Fruit fly (Drosophila melanogaster) whole organism, embryonic: ENCODE results near the gene sff.

ENCODE experiments used
- Adf1 ChIP-seq: fragments of 200-800 bp; sonication (Bioruptor generic); IDR thresholded peaks from 2 replicates; pipeline ENCODE4 v1.3.6; 2022; ENCODE audit warnings: missing biosample characterization, missing genetic modification characterization
- Antp ChIP-seq: fragments of 200-800 bp; sonication (Bioruptor generic); optimal IDR thresholded peaks from 3 replicates; lab custom pipeline; 2016; ENCODE audit warnings: missing biosample characterization, missing genetic modification characterization
- Atf3 ChIP-seq: fragments of 200-800 bp; sonication (Bioruptor generic); optimal IDR thresholded peaks from 3 replicates; lab custom pipeline; 2016; ENCODE audit warnings: missing biosample characterization, missing genetic modification characterization
- CG11560 ChIP-seq: fragments of 200-800 bp; sonication (Bioruptor generic); IDR thresholded peaks from 3 replicates; pipeline ENCODE4 v1.3.6; 2022; ENCODE audit warnings: missing biosample characterization, missing genetic modification characterization
- CG12071 ChIP-seq: fragments of 200-800 bp; sonication (Bioruptor generic); optimal IDR thresholded peaks from 3 replicates; lab custom pipeline; 2018; ENCODE audit warnings: missing biosample characterization, mild to moderate bottlenecking, missing genetic modification characterization
- CG1233 ChIP-seq: fragments of 200-800 bp; sonication (Bioruptor generic); optimal IDR thresholded peaks from 4 replicates; lab custom pipeline; 2018; ENCODE audit warnings: missing biosample characterization, mild to moderate bottlenecking, missing genetic modification characterization
- CG13287 ChIP-seq: fragments of 200-800 bp; sonication (Bioruptor generic); IDR thresholded peaks from 2 replicates; pipeline ENCODE4 v1.3.6; 2022; ENCODE audit warnings: missing biosample characterization, missing genetic modification characterization; ENCODE audit not compliant: partially characterized antibody
- CG13296 ChIP-seq: fragments of 200-800 bp; sonication (Bioruptor generic); optimal IDR thresholded peaks from 3 replicates; lab custom pipeline; 2018; ENCODE audit warnings: missing biosample characterization, mild to moderate bottlenecking, missing genetic modification characterization
- CG14710 ChIP-seq: fragments of 200-800 bp; sonication (Bioruptor generic); optimal IDR thresholded peaks from 3 replicates; lab custom pipeline; 2019; ENCODE audit warnings: missing biosample characterization, mild to moderate bottlenecking, missing genetic modification characterization, moderate library complexity
- CG15269 ChIP-seq: fragments of 200-800 bp; sonication (Bioruptor generic); optimal IDR thresholded peaks from 2 replicates; lab custom pipeline; 2018; ENCODE audit warnings: missing biosample characterization, mild to moderate bottlenecking, missing genetic modification characterization, moderate library complexity
- CG15514 ChIP-seq: fragments of 200-800 bp; sonication (Bioruptor generic); optimal IDR thresholded peaks from 3 replicates; lab custom pipeline; 2017; ENCODE audit warnings: missing biosample characterization, missing genetic modification characterization, mild to moderate bottlenecking, moderate library complexity, missing genetic modification reagents
- CG17612 ChIP-seq: fragments of 200-800 bp; sonication (Bioruptor generic); IDR thresholded peaks from 2 replicates; pipeline ENCODE4 v1.3.6; 2022; ENCODE audit warnings: missing biosample characterization, missing genetic modification characterization
- CG1832 ChIP-seq: fragments of 200-800 bp; sonication (Bioruptor generic); optimal IDR thresholded peaks from 2 replicates; lab custom pipeline; 2017; ENCODE audit warnings: missing biosample characterization, mild to moderate bottlenecking, missing genetic modification characterization, inconsistent platforms
- CG33557 ChIP-seq: fragments of 200-800 bp; sonication (Bioruptor generic); optimal IDR thresholded peaks from 2 replicates; lab custom pipeline; 2019; ENCODE audit warnings: missing biosample characterization, mild to moderate bottlenecking, missing genetic modification characterization, moderate library complexity
- CG4282 ChIP-seq: fragments of 200-800 bp; sonication (Bioruptor generic); optimal IDR thresholded peaks from 2 replicates; lab custom pipeline; 2016; ENCODE audit warnings: missing biosample characterization, missing genetic modification characterization
- CG4617 ChIP-seq: fragments of 200-800 bp; sonication (Bioruptor generic); optimal IDR thresholded peaks from 3 replicates; lab custom pipeline; 2016; ENCODE audit warnings: missing biosample characterization, missing genetic modification characterization, borderline replicate concordance
- Dad ChIP-seq: fragments of 200-800 bp; sonication (Bioruptor generic); optimal IDR thresholded peaks from 3 replicates; lab custom pipeline; 2016; ENCODE audit warnings: missing biosample characterization, missing genetic modification characterization
- Doc2 ChIP-seq: fragments of 200-800 bp; sonication (Bioruptor generic); IDR thresholded peaks from 2 replicates; pipeline ENCODE4 v1.3.6; 2022; ENCODE audit warnings: missing biosample characterization, missing genetic modification characterization
- H2.0 ChIP-seq: fragments of 200-800 bp; sonication (Bioruptor generic); IDR thresholded peaks from 2 replicates; pipeline ENCODE4 v1.3.6; 2022; ENCODE audit warnings: missing biosample characterization, missing genetic modification characterization
- Hand ChIP-seq: fragments of 200-800 bp; sonication (Bioruptor generic); optimal IDR thresholded peaks from 2 replicates; lab custom pipeline; 2017; ENCODE audit warnings: mild to moderate bottlenecking, missing biosample characterization, missing genetic modification reagents, missing genetic modification characterization
- Jarid2 ChIP-seq: fragments of 200-800 bp; sonication (Bioruptor generic); optimal IDR thresholded peaks from 3 replicates; lab custom pipeline; 2017; ENCODE audit warnings: mild to moderate bottlenecking, missing biosample characterization, missing genetic modification reagents, missing genetic modification characterization
- MESR4 ChIP-seq: fragments of 200-800 bp; sonication (Bioruptor generic); optimal IDR thresholded peaks from 2 replicates; lab custom pipeline; 2018; ENCODE audit warnings: missing biosample characterization, mild to moderate bottlenecking, missing genetic modification characterization, moderate library complexity
- Mad ChIP-seq: fragments of 200-800 bp; sonication (Bioruptor generic); optimal IDR thresholded peaks from 2 replicates; lab custom pipeline; 2016; ENCODE audit warnings: missing biosample characterization, missing genetic modification characterization
- NfI ChIP-seq: fragments of 200-800 bp; sonication (Bioruptor generic); optimal IDR thresholded peaks from 3 replicates; lab custom pipeline; 2018; ENCODE audit warnings: missing biosample characterization, mild to moderate bottlenecking, missing genetic modification characterization, moderate library complexity
- Sin3A ChIP-seq: fragments of >200 bp; optimal IDR thresholded peaks from 2 replicates; lab custom pipeline; 2018
- Six4 ChIP-seq: fragments of 200-800 bp; sonication (Bioruptor generic); optimal IDR thresholded peaks from 2 replicates; lab custom pipeline; 2016; ENCODE audit warnings: missing biosample characterization, missing genetic modification characterization
- Sry-δ ChIP-seq: fragments of 200-800 bp; sonication (Bioruptor generic); optimal IDR thresholded peaks from 2 replicates; lab custom pipeline; 2016; ENCODE audit warnings: missing biosample characterization, missing genetic modification characterization
- Taf1 ChIP-seq: fragments of 200-800 bp; sonication (Bioruptor generic); IDR thresholded peaks from 2 replicates; pipeline ENCODE4 v1.3.6; 2022; ENCODE audit warnings: missing biosample characterization, missing genetic modification characterization
- abd-A ChIP-seq: fragments of 200-800 bp; sonication (Bioruptor generic); optimal IDR thresholded peaks from 3 replicates; lab custom pipeline; 2019; ENCODE audit warnings: missing biosample characterization, mild to moderate bottlenecking, missing genetic modification characterization, moderate library complexity
- ash1 ChIP-seq: fragments of 200-800 bp; sonication (Bioruptor generic); optimal IDR thresholded peaks from 2 replicates; lab custom pipeline; 2018; ENCODE audit warnings: missing biosample characterization, mild to moderate bottlenecking, missing genetic modification characterization
- bsh ChIP-seq, 2 experiments: fragments of 200-800 bp; sonication (Bioruptor generic); optimal IDR thresholded peaks; 2 replicates each; lab custom pipeline; 2017 to 2018; ENCODE audit warnings: mild to moderate bottlenecking in 2 of 2, missing biosample characterization in 2 of 2, missing genetic modification characterization in 2 of 2, moderate library complexity in 1 of 2
- cato ChIP-seq: fragments of 200-800 bp; sonication (Bioruptor generic); optimal IDR thresholded peaks from 2 replicates; lab custom pipeline; 2016; ENCODE audit warnings: missing biosample characterization, missing genetic modification characterization, borderline replicate concordance
- cg ChIP-seq: fragments of 200-800 bp; sonication (Bioruptor generic); optimal IDR thresholded peaks from 3 replicates; lab custom pipeline; 2019; ENCODE audit warnings: missing biosample characterization, mild to moderate bottlenecking, missing genetic modification characterization, moderate library complexity
- dpn ChIP-seq, 2 experiments: fragments of 200-800 bp; sonication (Bioruptor generic); optimal IDR thresholded peaks; 3 replicates each; lab custom pipeline; 2016; ENCODE audit warnings: missing biosample characterization in 2 of 2, missing genetic modification characterization in 2 of 2
- dysf ChIP-seq: fragments of 200-800 bp; sonication (Bioruptor generic); IDR thresholded peaks from 3 replicates; pipeline ENCODE4 v1.3.6; 2022; ENCODE audit warnings: missing biosample characterization, missing genetic modification characterization
- fru ChIP-seq: fragments of >200 bp; optimal IDR thresholded peaks from 2 replicates; lab custom pipeline; 2017
- ftz-f1 ChIP-seq: fragments of 200-800 bp; sonication (Bioruptor generic); optimal IDR thresholded peaks from 2 replicates; lab custom pipeline; 2016; ENCODE audit warnings: missing biosample characterization, missing genetic modification characterization
- gcm ChIP-seq: fragments of 200-800 bp; sonication (Bioruptor generic); optimal IDR thresholded peaks from 2 replicates; lab custom pipeline; 2019; ENCODE audit warnings: missing biosample characterization, mild to moderate bottlenecking, missing genetic modification characterization, moderate library complexity
- gfzf ChIP-seq: fragments of 200-800 bp; sonication (Bioruptor generic); optimal IDR thresholded peaks from 2 replicates; lab custom pipeline; 2016; ENCODE audit warnings: missing biosample characterization, mild to moderate bottlenecking, missing genetic modification characterization, moderate library complexity
- grau ChIP-seq: fragments of 200-800 bp; optimal IDR thresholded peaks from 3 replicates; lab custom pipeline; 2019; ENCODE audit warnings: missing biosample characterization, mild to moderate bottlenecking, missing genetic modification characterization, moderate library complexity
- gro ChIP-seq: fragments of 200-800 bp; sonication (Bioruptor generic); optimal IDR thresholded peaks from 2 replicates; lab custom pipeline; 2016; ENCODE audit warnings: missing biosample characterization, missing genetic modification characterization
- hb ChIP-seq: fragments of 200-800 bp; sonication (Bioruptor generic); IDR thresholded peaks from 3 replicates; pipeline ENCODE4 v1.3.6; 2022; ENCODE audit warnings: missing biosample characterization, missing genetic modification characterization; ENCODE audit not compliant: partially characterized antibody
- jigr1 ChIP-seq: fragments of 200-800 bp; sonication (Bioruptor generic); IDR thresholded peaks from 3 replicates; pipeline ENCODE4 v1.3.6; 2022; ENCODE audit warnings: missing biosample characterization, missing genetic modification characterization
- mld ChIP-seq: fragments of 200-800 bp; sonication (Bioruptor generic); IDR thresholded peaks from 3 replicates; pipeline ENCODE4 v1.3.6; 2022; ENCODE audit warnings: missing biosample characterization, missing genetic modification characterization; ENCODE audit not compliant: partially characterized antibody
- pb ChIP-seq: fragments of 200-800 bp; sonication (Bioruptor generic); optimal IDR thresholded peaks from 3 replicates; lab custom pipeline; 2016; ENCODE audit warnings: missing biosample characterization, missing genetic modification characterization
- rib ChIP-seq: fragments of 200-800 bp; sonication (Bioruptor generic); IDR thresholded peaks from 2 replicates; pipeline ENCODE4 v1.3.6; 2022; ENCODE audit warnings: missing biosample characterization, missing genetic modification characterization
- sens ChIP-seq: fragments of 200-800 bp; sonication (Bioruptor generic); peaks from one replicate; lab custom pipeline; 2016; ENCODE audit warnings: missing biosample characterization, missing genetic modification characterization
- sqz ChIP-seq: fragments of 200-800 bp; sonication (Bioruptor generic); optimal IDR thresholded peaks from 3 replicates; lab custom pipeline; 2018; ENCODE audit warnings: missing biosample characterization, mild to moderate bottlenecking, missing genetic modification characterization
- sug ChIP-seq: fragments of 200-800 bp; optimal IDR thresholded peaks from 2 replicates; lab custom pipeline; 2019; ENCODE audit warnings: missing biosample characterization, mild to moderate bottlenecking, missing genetic modification characterization, moderate library complexity
- tna ChIP-seq: fragments of 200-800 bp; sonication (Bioruptor generic); IDR thresholded peaks from 2 replicates; pipeline ENCODE4 v1.3.6; 2022; ENCODE audit warnings: missing biosample characterization, missing genetic modification characterization; ENCODE audit not compliant: partially characterized antibody
- zfh1 ChIP-seq: fragments of 200-800 bp; sonication (Bioruptor generic); IDR thresholded peaks from 3 replicates; pipeline ENCODE4 v1.3.6; 2022; ENCODE audit warnings: missing biosample characterization, missing genetic modification characterization

Gene sff

dm6 chr3L:15921043-15921621 is 3.5 kb downstream of the sff start (continued):
- TF ChIP-seq NfI (GFP tag; lab: Kevin White, UChicago) (peak; percentile 53), Six4 (no peak), CG4282 (no peak), gcm (no peak), rib (GFP tag; lab: Robert Waterston, UW) (no peak), sens (GFP tag; lab: Kevin White, UChicago) (peak; percentile 87), ftz-f1 (no peak), Taf1 (GFP tag; lab: Robert Waterston, UW) (0 out of 2 replicates have a peak, but pooled peaks have one; percentile 20), abd-A (tag; lab: Kevin White, UChicago) (peak; percentile 69), gfzf (GFP tag; lab: Kevin White, UChicago) (no peak), dysf (GFP tag; lab: Robert Waterston, UW) (peak; percentile 62; the same call in 2 of the 3 replicates), pb (GFP tag; lab: Kevin White, UChicago) (no peak), Dad (GFP tag; lab: Kevin White, UChicago) (no peak), cg (GFP tag; lab: Kevin White, UChicago) (no peak), CG12071 (GFP tag; lab: Kevin White, UChicago) (no peak), cato (GFP tag; lab: Kevin White, UChicago) (no peak), Doc2 (GFP tag; lab: Robert Waterston, UW) (no peak), Sry-δ (no peak), CG15269 (tag; lab: Kevin White, UChicago) (peak; percentile 66), hb (GFP tag; lab: Robert Waterston, UW) (no peak), CG17612 (GFP tag; lab: Robert Waterston, UW) (no peak), CG1832 (GFP tag; lab: Kevin White, UChicago) (no peak), jigr1 (GFP tag; lab: Robert Waterston, UW) (no peak), CG14710 (tag; lab: Kevin White, UChicago) (no peak), Adf1 (no peak), CG33557 (no peak), Sin3A (no peak), Jarid2 (GFP tag; lab: Kevin White, UChicago) (peak; percentile 0), tna (GFP tag; lab: Robert Waterston, UW) (no peak), Mad (GFP tag; lab: Kevin White, UChicago) (no peak), CG11560 (tag; lab: Robert Waterston, UW) (no peak), CG13296 (GFP tag; lab: Kevin White, UChicago) (peak; percentile 63), sug (peak; percentile 39), ash1 (GFP tag; lab: Kevin White, UChicago) (no peak), fru (no peak), MESR4 (no peak), sqz (GFP tag; lab: Kevin White, UChicago) (peak; percentile 45), mld (GFP tag; lab: Robert Waterston, UW) (no peak), gro (GFP tag; lab: Kevin White, UChicago) (no peak), bsh (GFP tag; optimal IDR thresholded peaks at IDR 0.05; lab: Kevin White, UChicago) (no peak), dpn (GFP tag; optimal IDR thresholded peaks at IDR 0.05; lab: Kevin White, UChicago) (peak; percentile 21 to 33), Atf3 (peak; percentile 10), CG15514 (GFP tag; lab: Kevin White, UChicago) (peak; percentile 21), CG13287 (no peak), Antp (GFP tag; lab: Kevin White, UChicago) (no peak), H2.0 (GFP tag; lab: Robert Waterston, UW) (no peak), Hand (GFP tag; lab: Kevin White, UChicago) (peak; percentile 75), grau (tag; lab: Kevin White, UChicago) (peak; percentile 61), zfh1 (GFP tag; lab: Robert Waterston, UW) (no peak), CG1233 (GFP tag; lab: Kevin White, UChicago) (peak; percentile 41), CG4617 (GFP tag; lab: Kevin White, UChicago) (no peak)
